Fruit fly (Drosophila melanogaster): ENCODE results near the gene CG33654.

The CG33654 gene

DNA sequence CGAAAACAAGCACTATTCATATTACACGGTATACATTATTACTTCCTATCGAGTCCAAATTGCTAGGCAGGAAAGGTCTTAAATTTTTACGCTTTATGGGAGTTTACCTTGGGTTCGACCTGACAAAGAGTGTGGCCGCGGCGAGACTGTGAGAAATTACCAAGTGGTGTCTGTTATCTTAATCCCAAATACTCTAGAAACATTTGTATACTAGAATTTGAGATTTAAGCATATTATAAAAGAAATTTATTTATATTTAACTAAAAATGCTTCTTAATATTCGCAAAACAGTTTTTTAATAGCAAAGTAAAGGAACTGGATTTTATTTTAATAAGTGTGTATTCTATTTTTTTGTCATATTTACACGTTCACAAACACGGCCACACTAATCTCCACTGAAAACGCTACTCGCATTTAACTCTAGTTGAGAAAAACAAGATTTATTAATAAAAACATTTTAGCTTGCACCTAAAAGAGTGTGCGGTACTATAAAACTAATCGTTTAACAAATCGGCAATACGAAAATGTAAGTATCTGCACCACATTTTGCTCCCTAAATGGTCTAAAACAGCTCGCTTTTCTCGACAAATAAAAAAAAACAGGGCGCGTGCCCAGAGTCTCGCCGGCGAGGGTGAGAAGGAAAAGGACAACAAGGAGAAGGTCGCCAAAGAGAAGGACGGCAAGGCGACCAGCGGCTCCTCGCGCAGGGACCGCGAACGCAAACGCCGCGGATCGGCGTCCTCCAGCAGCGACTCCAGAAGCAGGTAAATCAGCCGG lies 31.2 kb downstream of the CG33654 start, which contains the start of the genes mura and RnpS1:
mura (minus strand) TSS at position 148 of the 777 bp plus-strand sequence.
RnpS1 (plus strand) TSS at position 376 of the 777 bp plus-strand sequence.
- TF ChIP-seq Sox14 (GFP tag; optimal IDR thresholded peaks at IDR 0.05) (peak; percentile 6), Met (GFP tag; optimal IDR thresholded peaks at IDR 0.05) (no peak), fkh (GFP tag; optimal IDR thresholded peaks at IDR 0.05) (peak; percentile 67), CG32006 (GFP tag; optimal IDR thresholded peaks at IDR 0.05) (no peak), vri (GFP tag; optimal IDR thresholded peaks at IDR 0.05) (peak; percentile 42)

DNA sequence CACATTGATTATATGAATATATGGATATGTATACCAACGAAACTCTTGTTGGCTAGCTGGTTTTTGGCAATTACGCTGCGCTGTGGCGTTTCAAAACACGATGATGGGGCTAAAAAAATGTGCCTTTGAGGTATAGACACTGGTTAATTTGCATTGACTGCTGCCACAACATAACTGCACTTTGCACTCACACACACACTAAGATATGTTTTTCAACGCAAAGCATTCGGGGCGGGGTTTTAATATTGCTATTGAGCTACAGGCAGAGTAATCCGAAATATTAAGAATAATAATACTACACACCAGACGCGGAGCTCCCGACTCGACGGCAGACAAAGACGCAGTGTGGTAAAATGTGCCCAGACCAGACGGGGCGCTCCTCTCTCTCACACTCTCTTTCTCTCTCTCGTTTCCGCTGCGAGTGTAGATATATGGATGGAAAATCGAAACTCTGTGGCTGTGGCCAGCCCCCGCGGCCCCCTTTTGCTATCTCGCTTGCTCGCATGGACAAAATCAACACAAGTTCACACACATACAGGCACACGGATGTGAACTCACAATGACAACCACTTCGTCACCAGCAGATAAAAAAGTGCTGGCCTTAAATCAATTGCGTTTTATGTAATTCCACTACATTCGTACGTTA lies 31.9 kb downstream of the CG33654 start:
- TF ChIP-seq achi (GFP tag; optimal IDR thresholded peaks at IDR 0.05) (peak; percentile 44), CG6276 (GFP tag; optimal IDR thresholded peaks at IDR 0.05) (peak; percentile 42), Gug (GFP tag; IDR thresholded peaks at IDR 0.05) (no peak), Met (GFP tag; optimal IDR thresholded peaks at IDR 0.05) (peak; percentile 36), Eip75B (GFP tag; optimal IDR thresholded peaks at IDR 0.05) (peak; percentile 34), CG4318 (GFP tag; optimal IDR thresholded peaks at IDR 0.05) (no peak), Hr4 (GFP tag; optimal IDR thresholded peaks at IDR 0.05) (no peak), CG34406 (GFP tag; optimal IDR thresholded peaks at IDR 0.05) (peak; percentile 17), fkh (GFP tag; optimal IDR thresholded peaks at IDR 0.05) (peak; percentile 99), Smox (GFP tag; optimal IDR thresholded peaks at IDR 0.05) (no peak), ss (GFP tag; optimal IDR thresholded peaks at IDR 0.05) (peak; percentile 80 to 82), CG11294 (GFP tag; IDR thresholded peaks at IDR 0.05) (no peak), CG8319 (GFP tag; optimal IDR thresholded peaks at IDR 0.05) (no peak), CG3032 (tag; optimal IDR thresholded peaks at IDR 0.05) (peak; percentile 20), CG10669 (GFP tag; optimal IDR thresholded peaks at IDR 0.05) (peak; percentile 41), Hr39 (GFP tag; optimal IDR thresholded peaks at IDR 0.05) (no peak), esn (GFP tag; optimal IDR thresholded peaks at IDR 0.05) (peak; percentile 31), CG9139 (GFP tag; optimal IDR thresholded peaks at IDR 0.05) (peak; percentile 70), acj6 (GFP tag; optimal IDR thresholded peaks at IDR 0.05) (peak; percentile 18), Sox14 (GFP tag; optimal IDR thresholded peaks at IDR 0.05) (peak; percentile 91), svp (GFP tag) (peak; percentile 98), CG1621 (tag; optimal IDR thresholded peaks at IDR 0.05) (peak; percentile 63), CG8632 (GFP tag; optimal IDR thresholded peaks at IDR 0.05) (no peak), net (GFP tag; optimal IDR thresholded peaks at IDR 0.05) (peak; percentile 56), Eip78C (GFP tag) (peak; percentile 79), Lpt (GFP tag; optimal IDR thresholded peaks at IDR 0.05) (no peak), dac (GFP tag; optimal IDR thresholded peaks at IDR 0.05) (no peak), Blimp-1 (GFP tag; optimal IDR thresholded peaks at IDR 0.05) (peak; percentile 17), CG3919 (GFP tag; optimal IDR thresholded peaks at IDR 0.05) (peak; percentile 74), CG11902 (GFP tag; optimal IDR thresholded peaks at IDR 0.05) (no peak), fd59A (GFP tag; optimal IDR thresholded peaks at IDR 0.05) (no peak), Sox15 (GFP tag; optimal IDR thresholded peaks at IDR 0.05) (no peak), CG8119 (GFP tag; IDR thresholded peaks at IDR 0.05) (no peak), CG6808 (GFP tag; optimal IDR thresholded peaks at IDR 0.05) (peak; percentile 68), Ets96B (tag; optimal IDR thresholded peaks at IDR 0.05) (no peak), salr (GFP tag; optimal IDR thresholded peaks at IDR 0.05) (peak; percentile 45 to 49), CG6854 (GFP tag; optimal IDR thresholded peaks at IDR 0.05) (peak; percentile 88), OdsH (GFP tag; optimal IDR thresholded peaks at IDR 0.05) (peak; percentile 23), eg (GFP tag; IDR thresholded peaks at IDR 0.05) (no peak), pdm3 (GFP tag; optimal IDR thresholded peaks at IDR 0.05) (no peak), Ets21C (GFP tag; optimal IDR thresholded peaks at IDR 0.05) (no peak), vri (GFP tag; optimal IDR thresholded peaks at IDR 0.05) (peak; percentile 87), CG6792 (GFP tag; optimal IDR thresholded peaks at IDR 0.05) (peak; percentile 6), lz (GFP tag; optimal IDR thresholded peaks at IDR 0.05) (peak; percentile 26), topi (GFP tag; optimal IDR thresholded peaks at IDR 0.05) (peak; percentile 23), CG16779 (tag; optimal IDR thresholded peaks at IDR 0.05) (peak; percentile 45)

All from whole organism, prepupa.